Fruit fly (Drosophila melanogaster) whole organism, embryonic: Measurements from ENCODE around the gene CG9782.

Experiments used
- Ada2b ChIP-seq: fragments of 200-800 bp; sonication (Bioruptor generic); IDR thresholded peaks from 2 replicates; pipeline ENCODE4 v1.3.6; 2022; ENCODE audit warnings: missing biosample characterization, missing genetic modification characterization
- Atf3 ChIP-seq: fragments of 200-800 bp; sonication (Bioruptor generic); optimal IDR thresholded peaks from 3 replicates; lab custom pipeline; 2016; ENCODE audit warnings: missing biosample characterization, missing genetic modification characterization
- CG10366 ChIP-seq: fragments of 200-800 bp; sonication (Bioruptor generic); IDR thresholded peaks from 2 replicates; pipeline ENCODE4 v1.3.6; 2022; ENCODE audit warnings: missing biosample characterization, missing genetic modification characterization
- CG10565 ChIP-seq: fragments of 200-800 bp; sonication (Bioruptor generic); optimal IDR thresholded peaks from 3 replicates; lab custom pipeline; 2016; ENCODE audit warnings: missing biosample characterization, mild to moderate bottlenecking, missing genetic modification characterization
- CG11696 ChIP-seq: fragments of 200-800 bp; sonication (Bioruptor generic); IDR thresholded peaks from 2 replicates; pipeline ENCODE4 v1.3.6; 2022; ENCODE audit warnings: missing biosample characterization, missing genetic modification characterization
- CG14050 ChIP-seq: fragments of 200-800 bp; sonication (Bioruptor generic); IDR thresholded peaks from 3 replicates; pipeline ENCODE4 v1.3.6; 2022; ENCODE audit warnings: missing biosample characterization, missing genetic modification characterization
- CG14667 ChIP-seq: fragments of 200-800 bp; sonication (Bioruptor generic); IDR thresholded peaks from 2 replicates; pipeline ENCODE4 v1.3.6; 2022; ENCODE audit warnings: missing biosample characterization, missing genetic modification characterization
- CG1603 ChIP-seq: fragments of 200-800 bp; sonication (Bioruptor generic); optimal IDR thresholded peaks from 2 replicates; lab custom pipeline; 2019; ENCODE audit warnings: missing biosample characterization, mild to moderate bottlenecking, missing genetic modification characterization, moderate library complexity
- CG17568 ChIP-seq: fragments of 200-800 bp; sonication (Bioruptor generic); optimal IDR thresholded peaks from 2 replicates; lab custom pipeline; 2018; ENCODE audit warnings: missing biosample characterization, mild to moderate bottlenecking, missing genetic modification characterization, moderate library complexity
- CG2712 ChIP-seq: fragments of 200-800 bp; optimal IDR thresholded peaks from 3 replicates; lab custom pipeline; 2019; ENCODE audit warnings: missing biosample characterization, mild to moderate bottlenecking, missing genetic modification characterization, moderate library complexity
- CG3163 ChIP-seq: fragments of 200-800 bp; sonication (Bioruptor generic); optimal IDR thresholded peaks from 3 replicates; lab custom pipeline; 2016; ENCODE audit warnings: missing biosample characterization, missing genetic modification characterization
- CG32767 ChIP-seq: fragments of 200-800 bp; sonication (Bioruptor generic); IDR thresholded peaks from 2 replicates; pipeline ENCODE4 v1.3.6; 2022; ENCODE audit warnings: missing biosample characterization, missing genetic modification characterization
- CG33557 ChIP-seq: fragments of 200-800 bp; sonication (Bioruptor generic); optimal IDR thresholded peaks from 2 replicates; lab custom pipeline; 2019; ENCODE audit warnings: missing biosample characterization, mild to moderate bottlenecking, missing genetic modification characterization, moderate library complexity
- CG34224 ChIP-seq: fragments of 200-800 bp; sonication (Bioruptor generic); IDR thresholded peaks from 3 replicates; pipeline ENCODE4 v1.3.6; 2022; ENCODE audit warnings: missing biosample characterization, missing genetic modification characterization; ENCODE audit not compliant: partially characterized antibody
- CG4282 ChIP-seq: fragments of 200-800 bp; sonication (Bioruptor generic); optimal IDR thresholded peaks from 2 replicates; lab custom pipeline; 2016; ENCODE audit warnings: missing biosample characterization, missing genetic modification characterization
- CG4707 ChIP-seq: fragments of 200-800 bp; sonication (Bioruptor generic); optimal IDR thresholded peaks from 2 replicates; lab custom pipeline; 2018; ENCODE audit warnings: missing biosample characterization, mild to moderate bottlenecking, missing genetic modification characterization, moderate library complexity
- CG4730 ChIP-seq: fragments of 200-800 bp; sonication (Bioruptor generic); IDR thresholded peaks from 2 replicates; pipeline ENCODE4 v1.3.6; 2022; ENCODE audit warnings: missing biosample characterization, missing genetic modification characterization
- CG4820 ChIP-seq: fragments of 200-800 bp; sonication (Bioruptor generic); optimal IDR thresholded peaks from 3 replicates; lab custom pipeline; 2016; ENCODE audit warnings: missing biosample characterization, missing genetic modification characterization
- CG5245 ChIP-seq: fragments of 200-800 bp; sonication (Bioruptor generic); optimal IDR thresholded peaks from 3 replicates; lab custom pipeline; 2016; ENCODE audit warnings: missing biosample characterization, missing genetic modification characterization
- CG7786 ChIP-seq: fragments of 200-800 bp; sonication (Bioruptor generic); optimal IDR thresholded peaks from 2 replicates; lab custom pipeline; 2016; ENCODE audit warnings: missing biosample characterization, missing genetic modification characterization
- CG8359 ChIP-seq: fragments of 200-800 bp; sonication (Bioruptor generic); optimal IDR thresholded peaks from 2 replicates; lab custom pipeline; 2017; ENCODE audit warnings: missing biosample characterization, mild to moderate bottlenecking, missing genetic modification characterization, borderline replicate concordance
- D ChIP-seq, 2 experiments: fragments of 200-800 bp in 1 of 2; fragments of >200 bp in 1 of 2; sonication (Bioruptor generic) in 1 of 2; optimal IDR thresholded peaks; 2 replicates in 1 of 2; 3 replicates in 1 of 2; lab custom pipeline; 2017; ENCODE audit warnings: mild to moderate bottlenecking in 1 of 2, missing biosample characterization in 1 of 2, missing genetic modification characterization in 1 of 2, missing genetic modification reagents in 1 of 2
- HLHmδ ChIP-seq: fragments of 200-800 bp; sonication (Bioruptor generic); optimal IDR thresholded peaks from 2 replicates; lab custom pipeline; 2018; ENCODE audit warnings: missing biosample characterization, mild to moderate bottlenecking, missing genetic modification characterization, moderate library complexity
- HmgZ ChIP-seq: fragments of 200-800 bp; sonication (Bioruptor generic); optimal IDR thresholded peaks from 2 replicates; lab custom pipeline; 2018; ENCODE audit warnings: missing biosample characterization, mild to moderate bottlenecking, missing genetic modification characterization
- Jarid2 ChIP-seq: fragments of 200-800 bp; sonication (Bioruptor generic); optimal IDR thresholded peaks from 3 replicates; lab custom pipeline; 2017; ENCODE audit warnings: mild to moderate bottlenecking, missing biosample characterization, missing genetic modification reagents, missing genetic modification characterization
- MESR4 ChIP-seq: fragments of 200-800 bp; sonication (Bioruptor generic); optimal IDR thresholded peaks from 2 replicates; lab custom pipeline; 2018; ENCODE audit warnings: missing biosample characterization, mild to moderate bottlenecking, missing genetic modification characterization, moderate library complexity
- Oaz ChIP-seq: fragments of 200-800 bp; sonication (Bioruptor generic); IDR thresholded peaks from 2 replicates; pipeline ENCODE4 v1.3.6; 2022; ENCODE audit warnings: missing biosample characterization, missing genetic modification characterization
- Oli ChIP-seq: fragments of 200-800 bp; sonication (Bioruptor generic); optimal IDR thresholded peaks from 2 replicates; lab custom pipeline; 2018; ENCODE audit warnings: missing biosample characterization, mild to moderate bottlenecking, missing genetic modification characterization, moderate library complexity
- Optix ChIP-seq: fragments of 200-800 bp; sonication (Bioruptor generic); IDR thresholded peaks from 3 replicates; pipeline ENCODE4 v1.3.6; 2022; ENCODE audit warnings: missing biosample characterization, missing genetic modification characterization
- PHDP ChIP-seq: fragments of 200-800 bp; sonication (Bioruptor generic); optimal IDR thresholded peaks from 3 replicates; lab custom pipeline; 2018; ENCODE audit warnings: missing biosample characterization, mild to moderate bottlenecking, missing genetic modification characterization, moderate library complexity
- Poxn ChIP-seq: fragments of 200-800 bp; sonication (Bioruptor generic); IDR thresholded peaks from 2 replicates; pipeline ENCODE4 v1.3.6; 2022; ENCODE audit warnings: missing biosample characterization, missing genetic modification characterization
- Spps ChIP-seq: fragments of 200-800 bp; sonication (Bioruptor generic); optimal IDR thresholded peaks from 2 replicates; lab custom pipeline; 2018; ENCODE audit warnings: missing biosample characterization, mild to moderate bottlenecking, missing genetic modification characterization
- Sry-β ChIP-seq: fragments of 200-800 bp; sonication (Bioruptor generic); optimal IDR thresholded peaks from 2 replicates; lab custom pipeline; 2018; ENCODE audit warnings: missing biosample characterization, mild to moderate bottlenecking, missing genetic modification characterization, moderate library complexity
- Sry-δ ChIP-seq: fragments of 200-800 bp; sonication (Bioruptor generic); optimal IDR thresholded peaks from 2 replicates; lab custom pipeline; 2016; ENCODE audit warnings: missing biosample characterization, missing genetic modification characterization
- Vsx1 ChIP-seq: fragments of 200-800 bp; sonication (Bioruptor generic); optimal IDR thresholded peaks from 2 replicates; lab custom pipeline; 2017; ENCODE audit warnings: missing biosample characterization, mild to moderate bottlenecking, missing genetic modification characterization, missing genetic modification reagents
- ab ChIP-seq: fragments of 200-800 bp; sonication (Bioruptor generic); optimal IDR thresholded peaks from 2 replicates; lab custom pipeline; 2016; ENCODE audit warnings: missing biosample characterization, missing genetic modification characterization
- ash1 ChIP-seq: fragments of 200-800 bp; sonication (Bioruptor generic); optimal IDR thresholded peaks from 2 replicates; lab custom pipeline; 2018; ENCODE audit warnings: missing biosample characterization, mild to moderate bottlenecking, missing genetic modification characterization
- bcd ChIP-seq: fragments of 200-800 bp; sonication (Bioruptor generic); optimal IDR thresholded peaks from 2 replicates; lab custom pipeline; 2017; ENCODE audit warnings: missing biosample characterization, mild to moderate bottlenecking, missing genetic modification characterization
- bigmax ChIP-seq: fragments of 200-800 bp; sonication (Bioruptor generic); optimal IDR thresholded peaks from 2 replicates; lab custom pipeline; 2018; ENCODE audit warnings: missing biosample characterization, mild to moderate bottlenecking, missing genetic modification characterization
- bowl ChIP-seq: fragments of 200-800 bp; sonication (Bioruptor generic); IDR thresholded peaks from 2 replicates; pipeline ENCODE4 v1.3.6; 2022; ENCODE audit warnings: missing biosample characterization, missing genetic modification characterization
- cas ChIP-seq: fragments of 200-800 bp; sonication (Bioruptor generic); IDR thresholded peaks from 2 replicates; pipeline ENCODE4 v1.3.6; 2022; ENCODE audit warnings: missing biosample characterization, missing genetic modification characterization
- corto ChIP-seq: fragments of 200-800 bp; sonication (Bioruptor generic); optimal IDR thresholded peaks from 2 replicates; lab custom pipeline; 2016; ENCODE audit warnings: missing biosample characterization, mild to moderate bottlenecking, missing genetic modification characterization, moderate library complexity
- ftz-f1 ChIP-seq: fragments of 200-800 bp; sonication (Bioruptor generic); optimal IDR thresholded peaks from 2 replicates; lab custom pipeline; 2016; ENCODE audit warnings: missing biosample characterization, missing genetic modification characterization
- jigr1 ChIP-seq: fragments of 200-800 bp; sonication (Bioruptor generic); IDR thresholded peaks from 3 replicates; pipeline ENCODE4 v1.3.6; 2022; ENCODE audit warnings: missing biosample characterization, missing genetic modification characterization
- lbe ChIP-seq: fragments of 200-800 bp; sonication (Bioruptor generic); optimal IDR thresholded peaks from 2 replicates; lab custom pipeline; 2016; ENCODE audit warnings: missing biosample characterization, mild to moderate bottlenecking, missing genetic modification characterization
- otp ChIP-seq: fragments of 200-800 bp; sonication (Bioruptor generic); IDR thresholded peaks from 3 replicates; pipeline ENCODE4, ENCODE4 v1.3.6; 2022; ENCODE audit warnings: missing biosample characterization, missing genetic modification characterization
- pum ChIP-seq: fragments of 200-800 bp; sonication (Bioruptor generic); optimal IDR thresholded peaks from 2 replicates; lab custom pipeline; 2016; ENCODE audit warnings: missing biosample characterization, missing genetic modification characterization
- repo ChIP-seq: fragments of 200-800 bp; sonication (Bioruptor generic); optimal IDR thresholded peaks from 2 replicates; lab custom pipeline; 2016; ENCODE audit warnings: missing biosample characterization, missing genetic modification characterization
- row ChIP-seq: fragments of 200-800 bp; sonication (Bioruptor generic); IDR thresholded peaks from 3 replicates; pipeline ENCODE4 v1.3.6; 2022; ENCODE audit warnings: missing biosample characterization, missing genetic modification characterization
- ssp ChIP-seq: fragments of 200-800 bp; sonication (Bioruptor generic); IDR thresholded peaks from 2 replicates; pipeline ENCODE4 v1.3.6; 2022; ENCODE audit warnings: missing biosample characterization, missing genetic modification characterization
- toy ChIP-seq: fragments of 200-800 bp; sonication (Bioruptor generic); IDR thresholded peaks from 2 replicates; pipeline ENCODE4 v1.3.6; 2022; ENCODE audit warnings: missing biosample characterization, missing genetic modification characterization

The CG9782 gene

dm6 chrX:16598336-16598977 lies 22.9 kb downstream of the CG9782 start (continued):
- TF ChIP-seq CG4707 (GFP tag; lab: Kevin White, UChicago) (no peak), Poxn (GFP tag; lab: Robert Waterston, UW) (no peak), pum (no peak), CG7786 (GFP tag; lab: Kevin White, UChicago) (no peak), Atf3 (GFP tag; lab: Kevin White, UChicago) (no peak), HLHmδ (GFP tag; lab: Kevin White, UChicago) (no peak), CG14667 (no peak), ash1 (no peak), Jarid2 (GFP tag; lab: Kevin White, UChicago) (no peak), lbe (GFP tag; lab: Kevin White, UChicago) (no peak), CG2712 (tag; lab: Kevin White, UChicago) (peak; percentile 3), CG4730 (no peak), CG17568 (GFP tag; lab: Kevin White, UChicago) (no peak), repo (GFP tag; lab: Kevin White, UChicago) (no peak), ab (no peak), Optix (no peak), CG8359 (GFP tag; lab: Kevin White, UChicago) (no peak), Sry-δ (peak; percentile 42), Ada2b (GFP tag; lab: Robert Waterston, UW) (no peak), Sry-β (GFP tag; lab: Kevin White, UChicago) (no peak), CG32767 (GFP tag; lab: Robert Waterston, UW) (no peak), toy (GFP tag; lab: Robert Waterston, UW) (no peak), HmgZ (no peak), Vsx1 (GFP tag; lab: Kevin White, UChicago) (no peak), bigmax (no peak), otp (GFP tag; lab: Robert Waterston, UW) (no peak), CG5245 (no peak), CG33557 (GFP tag; lab: Kevin White, UChicago) (no peak), CG11696 (GFP tag; lab: Robert Waterston, UW) (no peak), CG10366 (GFP tag; lab: Robert Waterston, UW) (no peak), Oli (no peak), CG1603 (peak; percentile 26), CG34224 (no peak), Oaz (GFP tag; lab: Robert Waterston, UW) (no peak), CG3163 (GFP tag; lab: Kevin White, UChicago) (no peak), CG14050 (GFP tag; lab: Robert Waterston, UW) (no peak), ftz-f1 (GFP tag; lab: Kevin White, UChicago) (no peak), MESR4 (peak; percentile 68), row (GFP tag; lab: Robert Waterston, UW) (peak; percentile 25; the same call in 2 of the 3 replicates), PHDP (tag; lab: Kevin White, UChicago) (no peak), jigr1 (GFP tag; lab: Robert Waterston, UW) (no peak), bowl (GFP tag; lab: Robert Waterston, UW) (no peak), CG10565 (no peak), bcd (GFP tag; lab: Kevin White, UChicago) (no peak), CG4820 (GFP tag; lab: Kevin White, UChicago) (no peak), CG4282 (GFP tag; lab: Kevin White, UChicago) (no peak), cas (GFP tag; lab: Robert Waterston, UW) (no peak), corto (no peak), Spps (tag; lab: Kevin White, UChicago) (no peak), ssp (GFP tag; lab: Robert Waterston, UW) (no peak), D (optimal IDR thresholded peaks at IDR 0.05; lab: Kevin White, UChicago) (no peak), D (GFP tag; optimal IDR thresholded peaks at IDR 0.05; lab: Kevin White, UChicago) (no peak)
